Worm (Caenorhabditis elegans) whole organism, L4 larva: ENCODE measurements around the gene F01F1.11.
A peak's percentile ranks its signal among the peaks of the same experiment; 100 is the strongest.

Experiments
- F10B5.3 ChIP-seq: sonication (generic microtip); optimal IDR thresholded peaks from 2 replicates; lab custom pipeline; 2016; ENCODE audit warnings: mild to moderate bottlenecking, missing genetic modification characterization, missing compliant biosample characterization
- Y105C5A.15 ChIP-seq: fragments of 200-800 bp; sonication (Bioruptor generic); IDR thresholded peaks from 2 replicates; pipeline ENCODE4 v1.3.6; 2022; ENCODE audit warnings: missing genetic modification characterization, missing compliant biosample characterization
- Y5F2A.4 ChIP-seq: fragments of 200-800 bp; sonication (Bioruptor generic); optimal IDR thresholded peaks from 2 replicates; lab custom pipeline; 2018; ENCODE audit warnings: mild to moderate bottlenecking, missing genetic modification characterization, missing compliant biosample characterization
- Y75B8A.6 ChIP-seq: fragments of 200-800 bp; sonication (Bioruptor generic); IDR thresholded peaks from 2 replicates; pipeline ENCODE4 v1.3.6; 2022; ENCODE audit warnings: missing genetic modification reagents, missing genetic modification characterization, missing compliant biosample characterization
- aha-1 ChIP-seq: fragments of 150-350 bp; peaks from one replicate; lab custom pipeline; 2014; ENCODE audit warnings: missing biosample characterization, missing genetic modification characterization
- ceh-32 ChIP-seq: sonication (generic microtip); optimal IDR thresholded peaks from 2 replicates; lab custom pipeline; 2016; ENCODE audit warnings: mild to moderate bottlenecking, missing genetic modification characterization, missing compliant biosample characterization; ENCODE audit not compliant: poor library complexity
- ceh-62 ChIP-seq: sonication (generic microtip); optimal IDR thresholded peaks from 2 replicates; lab custom pipeline; 2017; ENCODE audit warnings: missing biosample characterization, missing genetic modification characterization
- ctbp-1 ChIP-seq: fragments of 200-800 bp; sonication (Bioruptor generic); IDR thresholded peaks from 2 replicates; pipeline ENCODE4 v1.3.6; 2022; ENCODE audit warnings: missing genetic modification reagents, missing genetic modification characterization, missing compliant biosample characterization
- daf-8 ChIP-seq: fragments of 200-800 bp; sonication (Bioruptor generic); IDR thresholded peaks from 2 replicates; pipeline ENCODE4 v1.3.6; 2022; ENCODE audit warnings: missing genetic modification characterization, missing compliant biosample characterization
- egl-27 ChIP-seq: sonication (generic microtip); optimal IDR thresholded peaks from 3 replicates; lab custom pipeline; 2017; ENCODE audit warnings: missing biosample characterization, missing genetic modification reagents, missing genetic modification characterization
- egl-43 ChIP-seq: fragments of 200-800 bp; sonication (Bioruptor generic); IDR thresholded peaks from 2 replicates; pipeline ENCODE4 v1.3.6; 2022; ENCODE audit warnings: missing genetic modification reagents, missing genetic modification characterization, missing compliant biosample characterization
- hif-1 ChIP-seq, 2 experiments: sonication (generic microtip); optimal IDR thresholded peaks; 2 replicates each; lab custom pipeline; 2016 to 2017; ENCODE audit warnings: missing compliant biosample characterization in 2 of 2, missing genetic modification characterization in 2 of 2, missing genetic modification reagents in 2 of 2, missing genotype in 2 of 2, mild to moderate bottlenecking in 1 of 2
- hmg-1.1 ChIP-seq: fragments of 200-800 bp; sonication (Bioruptor generic); IDR thresholded peaks from 2 replicates; pipeline ENCODE4 v1.3.6; 2022; ENCODE audit warnings: missing genetic modification reagents, missing genetic modification characterization, missing compliant biosample characterization
- lim-7 ChIP-seq: fragments of 200-800 bp; sonication (Bioruptor generic); IDR thresholded peaks from 2 replicates; pipeline ENCODE4 v1.3.6; 2022; ENCODE audit warnings: missing genetic modification characterization, missing compliant biosample characterization
- lin-29 ChIP-seq: fragments of 200-800 bp; sonication (Bioruptor generic); IDR thresholded peaks from 2 replicates; pipeline ENCODE4 v1.3.6; 2022; ENCODE audit warnings: missing genetic modification reagents, missing genetic modification characterization, missing compliant biosample characterization
- lin-38 ChIP-seq: fragments of 200-800 bp; sonication (Bioruptor generic); IDR thresholded peaks from 2 replicates; pipeline ENCODE4 v1.3.6; 2022; ENCODE audit warnings: missing genetic modification reagents, missing genetic modification characterization, missing compliant biosample characterization
- lir-3 ChIP-seq: sonication (generic microtip); optimal IDR thresholded peaks from 2 replicates; lab custom pipeline; 2016; ENCODE audit warnings: mild to moderate bottlenecking, missing genetic modification characterization, missing compliant biosample characterization
- mdt-29 ChIP-seq: fragments of 200-800 bp; sonication (Bioruptor generic); IDR thresholded peaks from 2 replicates; pipeline ENCODE4 v1.3.6; 2022; ENCODE audit warnings: missing genetic modification reagents, missing genetic modification characterization, missing compliant biosample characterization
- mep-1 ChIP-seq: fragments of 150-350 bp; sonication (generic microtip); optimal IDR thresholded peaks from 3 replicates; lab custom pipeline; 2014; ENCODE audit warnings: missing biosample characterization, missing genetic modification characterization
- nhr-10 ChIP-seq: fragments of 150-350 bp; optimal IDR thresholded peaks from 2 replicates; lab custom pipeline; 2014; ENCODE audit warnings: missing biosample characterization, missing genetic modification characterization
- nhr-11 ChIP-seq: fragments of 150-350 bp; optimal IDR thresholded peaks from 2 replicates; lab custom pipeline; 2014; ENCODE audit warnings: missing biosample characterization, missing genetic modification characterization
- nhr-237 ChIP-seq: sonication (generic microtip); optimal IDR thresholded peaks from 2 replicates; lab custom pipeline; 2017; ENCODE audit warnings: missing biosample characterization, missing genetic modification characterization
- nhr-25 ChIP-seq: sonication (generic microtip); optimal IDR thresholded peaks from 2 replicates; lab custom pipeline; 2017; ENCODE audit warnings: missing genetic modification characterization, mild to moderate bottlenecking, missing compliant biosample characterization, antibody characterized with exemption, moderate library complexity, borderline replicate concordance; ENCODE audit not compliant: insufficient read depth
- nhr-28 ChIP-seq: fragments of 150-350 bp; optimal IDR thresholded peaks from 2 replicates; lab custom pipeline; 2014; ENCODE audit warnings: missing biosample characterization, missing genetic modification characterization
- nhr-41 ChIP-seq: fragments of 200-800 bp; sonication (Bioruptor generic); IDR thresholded peaks from 2 replicates; pipeline ENCODE4 v1.3.6; 2022; ENCODE audit warnings: missing genetic modification reagents, missing genetic modification characterization, missing compliant biosample characterization
- nhr-42 ChIP-seq: fragments of 200-800 bp; sonication (Bioruptor generic); IDR thresholded peaks from 2 replicates; pipeline ENCODE4 v1.3.6; 2022; ENCODE audit warnings: missing genetic modification characterization, missing compliant biosample characterization
- pha-4 ChIP-seq, 2 experiments: fragments of 150-350 bp in 1 of 2; fragments of 200-800 bp in 1 of 2; sonication (Bioruptor generic) in 1 of 2; IDR thresholded peaks in 1 of 2; optimal IDR thresholded peaks in 1 of 2; 2 replicates each; pipeline versions ENCODE4 v1.3.6 to Lab custom; 2014 to 2022; ENCODE audit warnings: missing genetic modification characterization in 2 of 2, missing genetic modification reagents in 2 of 2, missing biosample characterization in 1 of 2, missing compliant biosample characterization in 1 of 2
- pqm-1 ChIP-seq: sonication (generic microtip); optimal IDR thresholded peaks from 2 replicates; lab custom pipeline; 2017; ENCODE audit warnings: missing biosample characterization, missing genetic modification characterization
- set-16 ChIP-seq: fragments of 200-800 bp; sonication (Bioruptor generic); IDR thresholded peaks from 2 replicates; pipeline ENCODE4 v1.3.6; 2022; ENCODE audit warnings: missing genetic modification reagents, missing genetic modification characterization, missing compliant biosample characterization
- snpc-1.2 ChIP-seq: fragments of 200-800 bp; sonication (Bioruptor generic); IDR thresholded peaks from 2 replicates; pipeline ENCODE4 v1.3.6; 2022; ENCODE audit warnings: missing genetic modification reagents, missing genetic modification characterization, missing compliant biosample characterization
- snpc-4 ChIP-seq: fragments of 150-350 bp; optimal IDR thresholded peaks from 2 replicates; lab custom pipeline; 2014; ENCODE audit warnings: missing biosample characterization, missing genetic modification characterization
- unc-62 ChIP-seq, 3 experiments: fragments of 150-350 bp in 1 of 3; sonication (generic microtip); optimal IDR thresholded peaks in 2 of 3; peaks in 1 of 3; 1 replicate in 1 of 3; 2 replicates in 2 of 3; lab custom pipeline; 2014 to 2017; ENCODE audit warnings: missing biosample characterization in 3 of 3, missing genetic modification characterization in 3 of 3, missing genetic modification reagents in 3 of 3, missing genotype in 1 of 3
- zip-11 ChIP-seq: fragments of 200-800 bp; sonication (Bioruptor generic); IDR thresholded peaks from 2 replicates; pipeline ENCODE4 v1.3.6; 2022; ENCODE audit warnings: missing genetic modification characterization, missing compliant biosample characterization
- ztf-11 ChIP-seq: fragments of 150-350 bp; optimal IDR thresholded peaks from 2 replicates; lab custom pipeline; 2014; ENCODE audit warnings: missing biosample characterization, missing genetic modification characterization

The F01F1.11 gene

DNA sequence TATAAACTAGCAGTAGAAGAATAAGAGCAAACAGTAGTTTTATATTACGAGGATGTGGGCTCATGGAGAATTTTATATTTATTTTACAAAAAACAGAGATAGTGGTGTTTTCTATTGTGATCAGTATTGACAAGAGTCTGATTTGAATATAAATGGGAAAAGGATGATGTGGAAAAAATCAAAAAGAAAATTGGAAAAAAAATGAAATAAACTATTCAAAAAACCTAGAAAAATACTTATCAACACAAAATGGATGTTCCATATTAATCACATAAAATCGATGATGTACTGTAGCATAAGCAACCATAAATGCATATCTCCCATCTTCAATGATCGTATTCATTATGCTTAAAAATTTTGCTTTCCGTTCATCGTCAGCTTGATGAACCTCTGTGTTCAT lies 15.2 kb upstream of the F01F1.11 start, which contains the start of gene C28H8.7:
C28H8.7 (minus strand) TSS at position 101 of the 400 bp plus-strand sequence.
- TF ChIP-seq lin-38 (GFP tag; lab: Robert Waterston, UW): no peak
- TF ChIP-seq ceh-32: no peak
- TF ChIP-seq Y75B8A.6 (GFP tag; lab: Robert Waterston, UW): no peak
- no peak for TF ChIP-seq daf-8
- no peak for TF ChIP-seq nhr-28
- TF ChIP-seq nhr-25 (tag; lab: Kevin White, UChicago): no peak
- TF ChIP-seq egl-27 (tag; lab: Kevin White, UChicago): no peak
- no peak for TF ChIP-seq ctbp-1 (GFP tag; lab: Robert Waterston, UW)
- no peak for TF ChIP-seq lim-7 (GFP tag; lab: Robert Waterston, UW)
- no peak for TF ChIP-seq zip-11 (GFP tag; lab: Robert Waterston, UW)
- TF ChIP-seq Y5F2A.4: no peak
- no peak for TF ChIP-seq ceh-62 (tag; lab: Kevin White, UChicago)
- TF ChIP-seq mdt-29 (GFP tag; lab: Robert Waterston, UW): no peak
- TF ChIP-seq pqm-1: no peak
- TF ChIP-seq nhr-42 (GFP tag; lab: Robert Waterston, UW): no peak

DNA sequence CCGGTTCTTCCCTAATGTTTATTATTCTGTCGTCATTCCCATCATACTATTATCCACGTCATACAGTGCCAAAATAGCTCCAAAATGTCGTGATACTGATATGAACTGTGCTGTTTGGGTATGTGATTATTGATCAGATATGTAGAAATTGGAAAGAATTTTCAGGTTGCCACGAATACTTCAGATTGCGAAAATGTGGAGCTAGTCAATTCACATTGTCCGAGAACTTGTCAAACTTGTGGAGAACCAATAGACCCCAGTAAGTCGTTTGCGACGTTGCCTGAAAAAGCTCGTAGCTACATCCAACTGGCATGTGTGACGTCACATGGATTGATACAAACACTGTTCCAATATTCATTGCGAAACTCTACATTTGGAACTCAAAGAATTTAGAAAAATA lies 12.8 kb upstream of the F01F1.11 start:
- TF ChIP-seq Y75B8A.6 (GFP tag; lab: Robert Waterston, UW) (no peak), unc-62 (GFP tag; optimal IDR thresholded peaks at IDR 0.05 in 1 of 2; lab: Kevin White, UChicago) (peak in 1 of 2 experiments; percentile 95), unc-62 (tag; optimal IDR thresholded peaks at IDR 0.05; lab: Kevin White, UChicago) (no peak), aha-1 (tag; lab: Kevin White, UChicago) (peak; percentile 44)

DNA sequence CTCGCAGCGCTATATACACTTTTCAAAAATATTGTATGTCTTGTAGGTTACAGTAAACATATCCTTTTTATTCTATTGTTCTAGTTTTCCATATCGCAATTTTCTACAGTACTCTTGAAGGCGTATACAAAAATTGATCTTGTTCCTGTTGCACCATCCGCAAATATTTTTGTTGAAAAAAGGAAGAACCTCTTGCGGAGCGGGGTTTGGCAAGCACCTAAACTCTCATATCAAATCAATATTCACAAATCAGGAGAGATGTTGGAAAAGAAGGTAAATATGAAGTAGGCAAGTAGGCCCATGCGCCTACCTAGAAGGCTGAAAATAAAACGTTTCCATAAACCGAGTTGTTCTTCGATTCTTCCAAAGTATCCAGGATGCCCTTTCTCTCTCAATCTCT lies 12.3 kb upstream of the F01F1.11 start, which contains the start of gene C28H8.5:
C28H8.5 (plus strand) TSS at position 301 of the 400 bp plus-strand sequence.
- no peak for TF ChIP-seq snpc-1.2 (GFP tag; lab: Robert Waterston, UW)
- TF ChIP-seq nhr-41: no peak
- no peak for TF ChIP-seq lin-38 (GFP tag; lab: Robert Waterston, UW)
- no peak for TF ChIP-seq Y105C5A.15 (GFP tag; lab: Robert Waterston, UW)
- TF ChIP-seq hif-1 (tag; optimal IDR thresholded peaks at IDR 0.05; lab: Kevin White, UChicago): no peak
- TF ChIP-seq snpc-4 (tag; lab: Kevin White, UChicago): no peak
- no peak for TF ChIP-seq nhr-237 (tag; lab: Kevin White, UChicago)
- TF ChIP-seq nhr-10 (tag; lab: Kevin White, UChicago): no peak
- no peak for TF ChIP-seq unc-62 (GFP tag; optimal IDR thresholded peaks at IDR 0.05 in 1 of 2; lab: Kevin White, UChicago)
- no peak for TF ChIP-seq unc-62 (tag; optimal IDR thresholded peaks at IDR 0.05; lab: Kevin White, UChicago)
- no peak for TF ChIP-seq lir-3

DNA sequence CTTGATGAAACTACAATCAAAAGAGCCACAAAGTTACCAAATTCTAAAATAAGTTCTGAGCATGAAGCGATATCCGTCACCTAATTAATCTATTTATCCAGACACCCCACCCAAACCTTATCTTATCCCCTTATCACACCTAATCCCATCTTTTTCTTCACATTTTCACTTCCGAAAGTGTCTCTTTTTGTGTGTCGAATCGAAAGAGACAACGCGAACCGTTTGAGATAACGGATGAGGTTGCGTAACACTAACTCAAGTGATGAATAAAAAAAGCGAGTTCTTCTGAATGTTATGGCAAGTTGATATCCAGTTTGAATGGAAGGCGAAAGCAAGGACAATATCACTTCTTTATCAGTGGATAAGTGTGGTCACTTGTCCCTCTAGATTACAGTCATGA lies 11.8 kb upstream of the F01F1.11 start:
- TF ChIP-seq set-16 (GFP tag; lab: Robert Waterston, UW) (no peak), ztf-11 (tag; lab: Kevin White, UChicago) (no peak), mep-1 (no peak), F10B5.3 (tag; lab: Kevin White, UChicago) (no peak), hmg-1.1 (GFP tag; lab: Robert Waterston, UW) (no peak), lin-29 (GFP tag; lab: Robert Waterston, UW) (no peak), nhr-25 (tag; lab: Kevin White, UChicago) (no peak), nhr-11 (tag; lab: Kevin White, UChicago) (no peak), nhr-41 (no peak), pha-4 (GFP tag; IDR thresholded peaks at IDR 0.05; lab: Robert Waterston, UW) (no peak), pha-4 (tag; optimal IDR thresholded peaks at IDR 0.05; lab: Kevin White, UChicago) (no peak), egl-43 (no peak)
